Fruit fly (Drosophila melanogaster): Measurements from ENCODE around the gene Rheb.

The Rheb gene

DNA sequence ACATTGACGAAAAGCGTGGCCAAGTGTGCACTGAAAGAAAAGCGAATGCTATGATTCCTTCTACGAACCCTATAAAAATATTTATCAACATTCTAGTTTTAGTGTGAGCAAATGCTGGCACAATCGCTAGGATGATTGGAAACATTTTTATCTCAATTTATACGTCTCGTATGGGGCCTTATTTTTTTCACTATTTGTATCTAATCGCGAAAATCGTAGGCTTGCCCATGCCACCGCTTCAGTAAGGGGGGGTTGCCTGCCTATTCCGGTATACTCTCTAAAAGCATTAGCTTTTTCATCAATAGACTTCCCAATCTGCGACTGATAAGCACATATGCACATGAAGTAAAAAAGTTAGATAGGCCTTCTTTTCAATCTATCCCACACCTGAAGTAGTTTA is 3.1 kb upstream of the Rheb start (continued):
- peak; percentile 77 for TF ChIP-seq CG9727 (GFP tag; optimal IDR thresholded peaks at IDR 0.05)
- peak; percentile 80 for TF ChIP-seq CG8924 (tag; optimal IDR thresholded peaks at IDR 0.05)
- TF ChIP-seq Awh (GFP tag; IDR thresholded peaks at IDR 0.05) = peak; percentile 85
- peak; percentile 19 for TF ChIP-seq CG6654 (GFP tag; optimal IDR thresholded peaks at IDR 0.05)
- TF ChIP-seq CTCF (GFP tag; optimal IDR thresholded peaks at IDR 0.05) = peak; percentile 14
- TF ChIP-seq yki (optimal IDR thresholded peaks at IDR 0.05) = no peak
- peak; percentile 82 for TF ChIP-seq CG3847 (GFP tag; IDR thresholded peaks at IDR 0.05)
- TF ChIP-seq CG1602 (GFP tag; optimal IDR thresholded peaks at IDR 0.05) = peak; percentile 56
- TF ChIP-seq Oaz (GFP tag; IDR thresholded peaks at IDR 0.05) = peak; percentile 81
- TF ChIP-seq CG13775 (GFP tag; optimal IDR thresholded peaks at IDR 0.05) = peak; percentile 71
- TF ChIP-seq Stat92E (GFP tag; optimal IDR thresholded peaks at IDR 0.05) = no peak
- TF ChIP-seq CG7745 (tag; optimal IDR thresholded peaks at IDR 0.05) = no peak
- no peak for TF ChIP-seq vnd (GFP tag; IDR thresholded peaks at IDR 0.05; ENCODE audit: partially characterized antibody)
- TF ChIP-seq Fer3 (tag; optimal IDR thresholded peaks at IDR 0.05) = peak; percentile 85
- TF ChIP-seq tll (GFP tag; optimal IDR thresholded peaks at IDR 0.05) = no peak
- no peak for TF ChIP-seq Hr78 (GFP tag; optimal IDR thresholded peaks at IDR 0.05)
- peak; percentile 71; the same call in 1 of the 2 replicates for TF ChIP-seq CG16779 (GFP tag; IDR thresholded peaks at IDR 0.05)
- peak; percentile 72 for TF ChIP-seq sim (GFP tag; IDR thresholded peaks at IDR 0.05)
- peak; percentile 75 for TF ChIP-seq CG8388 (GFP tag; optimal IDR thresholded peaks at IDR 0.05)
- TF ChIP-seq crol (GFP tag; IDR thresholded peaks at IDR 0.05) = peak; percentile 39; the same call in 1 of the 2 replicates
- peak; percentile 42; the same call in 1 of the 2 replicates for TF ChIP-seq dimm (GFP tag; IDR thresholded peaks at IDR 0.05)
- no peak for TF ChIP-seq CG13894 (tag; optimal IDR thresholded peaks at IDR 0.05)
- peak; percentile 58 for TF ChIP-seq NK7.1 (GFP tag; optimal IDR thresholded peaks at IDR 0.05)
- no peak for TF ChIP-seq hb (GFP tag; IDR thresholded peaks at IDR 0.05; ENCODE audit: partially characterized antibody)
- no peak for TF ChIP-seq cad (GFP tag; optimal IDR thresholded peaks at IDR 0.05)
- TF ChIP-seq CG10654 (GFP tag; optimal IDR thresholded peaks at IDR 0.05) = peak; percentile 61
- TF ChIP-seq sima (GFP tag; optimal IDR thresholded peaks at IDR 0.05) = peak; percentile 51
- peak; percentile 41; the same call in 1 of the 2 replicates for TF ChIP-seq CG10321 (GFP tag; IDR thresholded peaks at IDR 0.05)
- TF ChIP-seq CG8944 (GFP tag; optimal IDR thresholded peaks at IDR 0.05) = peak; percentile 60
- peak; percentile 76 for TF ChIP-seq CG6813 (GFP tag; optimal IDR thresholded peaks at IDR 0.05)
- TF ChIP-seq Fer2 (tag; optimal IDR thresholded peaks at IDR 0.05) = peak; percentile 2
- peak; percentile 86 for TF ChIP-seq Ptx1 (GFP tag; IDR thresholded peaks at IDR 0.05)
- no peak for TF ChIP-seq CG12236 (GFP tag; optimal IDR thresholded peaks at IDR 0.05)
- TF ChIP-seq CG10147 (GFP tag; optimal IDR thresholded peaks at IDR 0.05) = peak; percentile 75
- TF ChIP-seq CG10462 (GFP tag; optimal IDR thresholded peaks at IDR 0.05) = peak; percentile 35
- peak; percentile 27 for TF ChIP-seq CG12744 (GFP tag; optimal IDR thresholded peaks at IDR 0.05)
- no peak for TF ChIP-seq pan (optimal IDR thresholded peaks at IDR 0.05)
- TF ChIP-seq pan (GFP tag; optimal IDR thresholded peaks at IDR 0.05 in 1 of 2, IDR thresholded peaks at IDR 0.05 in 1 of 2) = peak in 1 of 2 experiments; percentile 94
- peak; percentile 77 for TF ChIP-seq sens-2 (GFP tag; IDR thresholded peaks at IDR 0.05)
- TF ChIP-seq CG7357 (GFP tag; IDR thresholded peaks at IDR 0.05) = peak; percentile 68; the same call in 2 of the 3 replicates
- TF ChIP-seq Adf1 (GFP tag; IDR thresholded peaks at IDR 0.05) = peak; percentile 67
- TF ChIP-seq CG2116 (GFP tag; optimal IDR thresholded peaks at IDR 0.05) = peak; percentile 9
- TF ChIP-seq Mrtf (GFP tag; IDR thresholded peaks at IDR 0.05) = peak; percentile 81
- TF ChIP-seq sob (GFP tag; IDR thresholded peaks at IDR 0.05) = peak; percentile 85
- TF ChIP-seq slbo (GFP tag; IDR thresholded peaks at IDR 0.05) = peak; percentile 92
- TF ChIP-seq crc (GFP tag; optimal IDR thresholded peaks at IDR 0.05) = peak; percentile 45
- TF ChIP-seq MBD-R2 (GFP tag; IDR thresholded peaks at IDR 0.05) = peak; percentile 66
- TF ChIP-seq fd64A (GFP tag; optimal IDR thresholded peaks at IDR 0.05) = peak; percentile 51
- peak; percentile 45 for TF ChIP-seq B-H2 (GFP tag; optimal IDR thresholded peaks at IDR 0.05)
- no peak for TF ChIP-seq CG15696 (tag; optimal IDR thresholded peaks at IDR 0.05)
- TF ChIP-seq fd3F (GFP tag; optimal IDR thresholded peaks at IDR 0.05) = peak; percentile 73
- TF ChIP-seq CG10565 (GFP tag; optimal IDR thresholded peaks at IDR 0.05) = no peak
